Worm (Caenorhabditis elegans): ENCODE data around the gene nmur-2.

DNA sequence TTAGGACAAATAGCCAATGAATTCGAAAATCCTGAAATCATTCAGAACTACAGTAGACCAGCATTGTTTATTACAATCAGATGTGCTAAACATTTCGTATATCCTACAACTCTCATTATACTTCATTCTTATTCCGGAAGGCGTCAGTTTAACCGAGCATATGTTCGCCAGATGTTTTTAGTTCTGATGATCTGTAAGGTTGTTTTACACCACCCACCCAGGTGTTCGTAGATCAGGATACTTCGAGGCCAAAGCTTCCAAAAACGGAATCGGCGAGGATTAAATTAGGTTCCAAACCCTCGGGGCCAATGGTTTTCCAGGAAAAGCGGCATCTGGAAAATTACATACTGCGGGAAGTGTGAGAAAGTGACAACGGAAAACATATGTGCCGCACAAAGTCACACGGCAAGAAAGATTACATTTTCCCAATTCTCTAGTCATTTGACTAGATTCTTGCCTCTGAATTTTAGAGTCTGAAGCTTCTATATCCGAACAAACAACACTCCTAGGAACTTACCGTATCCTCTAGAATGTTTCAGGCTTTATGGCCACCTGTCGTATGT lies 35.8 kb upstream of the nmur-2 start:
- no peak for TF ChIP-seq T22C8.4 (GFP tag; IDR thresholded peaks at IDR 0.05)
- no peak for TF ChIP-seq ztf-29 (GFP tag; IDR thresholded peaks at IDR 0.05)
- TF ChIP-seq flt-1 (GFP tag; IDR thresholded peaks at IDR 0.05): no peak
- TF ChIP-seq ztf-23 (GFP tag; IDR thresholded peaks at IDR 0.05): no peak
- no peak for TF ChIP-seq tab-1 (GFP tag; IDR thresholded peaks at IDR 0.05)
- TF ChIP-seq klf-2 (GFP tag; conservative IDR thresholded peaks at IDR 0.05): no peak
- TF ChIP-seq med-1 (GFP tag; optimal IDR thresholded peaks at IDR 0.05; ENCODE audit: insufficient read depth): no peak
